Worm (Caenorhabditis elegans) whole organism, L4/young adult: ENCODE results near the gene flor-1.

ENCODE experiments used
- W03F9.2 ChIP-seq: fragments of 150-350 bp; optimal IDR thresholded peaks from 2 replicates; lab custom pipeline; 2014; ENCODE audit warnings: missing biosample characterization, missing genetic modification characterization
- dao-5 ChIP-seq: sonication (generic microtip); optimal IDR thresholded peaks from 2 replicates; lab custom pipeline; 2016; ENCODE audit warnings: missing genotype, missing genetic modification characterization, moderate library complexity, missing compliant biosample characterization
- him-1 ChIP-seq: sonication (generic microtip); optimal IDR thresholded peaks from 2 replicates; lab custom pipeline; 2016; ENCODE audit warnings: missing genotype, missing genetic modification reagents, missing genetic modification characterization, missing compliant biosample characterization

DNA sequence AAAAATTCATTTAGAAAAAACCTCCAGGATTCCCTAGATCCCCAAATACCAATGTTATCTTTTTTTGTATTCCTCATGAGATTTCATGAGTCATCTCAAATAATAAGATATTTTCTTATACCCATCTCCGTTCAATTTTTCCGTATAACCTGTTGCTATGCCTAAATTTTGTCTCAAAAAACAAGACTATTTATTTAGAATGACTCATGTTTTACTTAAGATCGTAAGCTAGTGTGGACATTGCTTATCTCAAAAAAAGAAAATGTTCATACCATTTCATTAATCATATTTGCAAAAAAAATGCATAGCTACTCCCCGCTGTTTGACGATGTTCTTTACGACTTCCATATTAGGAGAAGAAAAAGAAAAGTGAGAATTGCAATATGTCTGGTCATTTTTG is 20.8 kb upstream of the flor-1 start, which contains the start of gene K08F9.3:
- no peak for TF ChIP-seq dao-5
- TF ChIP-seq him-1: no peak
- no peak for TF ChIP-seq W03F9.2 (tag; lab: Kevin White, UChicago)
